Worm (Caenorhabditis elegans) whole organism, L4 larva: Measurements from ENCODE around the gene K09C6.3.

Experiments used
- ceh-32 ChIP-seq: sonication (generic microtip); optimal IDR thresholded peaks from 2 replicates; lab custom pipeline; 2016; ENCODE audit warnings: mild to moderate bottlenecking, missing genetic modification characterization, missing compliant biosample characterization; ENCODE audit not compliant: poor library complexity
- daf-8 ChIP-seq: fragments of 200-800 bp; sonication (Bioruptor generic); IDR thresholded peaks from 2 replicates; pipeline ENCODE4 v1.3.6; 2022; ENCODE audit warnings: missing genetic modification characterization, missing compliant biosample characterization
- lin-29 ChIP-seq: fragments of 200-800 bp; sonication (Bioruptor generic); IDR thresholded peaks from 2 replicates; pipeline ENCODE4 v1.3.6; 2022; ENCODE audit warnings: missing genetic modification reagents, missing genetic modification characterization, missing compliant biosample characterization
- lin-39 ChIP-seq: fragments of 150-350 bp; optimal IDR thresholded peaks from 2 replicates; lab custom pipeline; 2014; ENCODE audit warnings: missing biosample characterization, missing genetic modification reagents, missing genetic modification characterization
- lsy-2 ChIP-seq, 2 experiments: fragments of 150-350 bp in 1 of 2; sonication (generic microtip) in 1 of 2; optimal IDR thresholded peaks; 2 replicates each; lab custom pipeline; 2014 to 2017; ENCODE audit warnings: missing biosample characterization in 2 of 2, missing genetic modification characterization in 2 of 2
- pqm-1 ChIP-seq: sonication (generic microtip); optimal IDR thresholded peaks from 2 replicates; lab custom pipeline; 2017; ENCODE audit warnings: missing biosample characterization, missing genetic modification characterization
- spr-3 ChIP-seq: fragments of 200-800 bp; sonication (Bioruptor generic); optimal IDR thresholded peaks from 2 replicates; lab custom pipeline; 2018; ENCODE audit warnings: mild to moderate bottlenecking, missing genetic modification characterization, missing compliant biosample characterization

DNA sequence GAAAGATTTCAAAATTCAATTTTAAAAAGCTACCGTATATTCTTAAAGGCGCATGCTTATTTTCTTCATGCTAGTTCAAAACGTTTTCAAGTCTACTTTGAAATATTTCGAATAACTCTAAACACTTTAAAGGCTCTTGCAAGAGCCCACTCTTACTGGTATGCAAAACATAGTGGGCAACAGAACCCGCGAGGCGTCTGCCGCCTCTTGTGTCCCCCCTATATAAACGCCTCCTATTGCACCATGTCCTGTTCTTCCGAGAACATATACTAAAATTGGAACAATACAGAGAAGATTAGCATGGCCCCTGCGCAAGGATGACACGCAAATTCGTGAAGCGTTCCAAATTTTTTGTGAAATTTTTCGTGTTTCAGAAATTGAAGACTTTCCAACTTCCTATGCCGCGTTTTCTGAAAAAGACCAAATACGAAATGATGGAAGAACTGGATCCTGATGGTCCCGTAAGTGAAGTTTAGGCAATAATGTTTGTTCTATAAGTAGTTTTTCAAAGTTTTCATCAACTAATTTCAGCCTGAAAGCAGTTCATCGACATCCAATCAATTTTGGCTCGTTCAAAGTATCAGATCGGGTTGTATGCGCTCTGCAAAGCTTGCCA, 6.7 kb downstream of the K09C6.3 start:
- TF ChIP-seq lin-29 (GFP tag; lab: Robert Waterston, UW) (no peak), lsy-2 (tag; optimal IDR thresholded peaks at IDR 0.05; lab: Kevin White, UChicago) (no peak), daf-8 (GFP tag; lab: Robert Waterston, UW) (no peak), lin-39 (tag; lab: Kevin White, UChicago) (no peak), pqm-1 (tag; lab: Kevin White, UChicago) (no peak), ceh-32 (no peak), spr-3 (no peak)
